Worm (Caenorhabditis elegans) whole organism, young adult: ENCODE data around the gene C14F11.7.

Experiments
- C06A6.2 ChIP-seq: fragments of 200-800 bp; sonication (Bioruptor generic); conservative IDR thresholded peaks from 2 replicates; pipeline ENCODE4 v1.3.6; 2022; ENCODE audit warnings: missing genetic modification characterization, missing compliant biosample characterization
- F39B2.1 ChIP-seq: fragments of 200-800 bp; sonication (Bioruptor generic); IDR thresholded peaks from 2 replicates; pipeline ENCODE4 v1.3.6; 2022; ENCODE audit warnings: missing genetic modification reagents, missing genetic modification characterization, missing compliant biosample characterization
- F49E8.2 ChIP-seq: sonication (generic microtip); optimal IDR thresholded peaks from 3 replicates; lab custom pipeline; 2017; ENCODE audit warnings: missing genetic modification characterization, mild to moderate bottlenecking, missing compliant biosample characterization, antibody characterized with exemption, moderate library complexity; ENCODE audit not compliant: insufficient read depth
- K11D2.4 ChIP-seq: fragments of 200-800 bp; sonication (Bioruptor generic); IDR thresholded peaks from 2 replicates; pipeline ENCODE4 v1.3.6; 2022; ENCODE audit warnings: missing genetic modification reagents, missing genetic modification characterization, missing compliant biosample characterization
- atf-7 ChIP-seq: sonication (generic microtip); optimal IDR thresholded peaks from 2 replicates; lab custom pipeline; 2017; ENCODE audit warnings: mild to moderate bottlenecking, missing genetic modification characterization, missing compliant biosample characterization
- attf-3 ChIP-seq: fragments of 200-800 bp; sonication (Bioruptor generic); conservative IDR thresholded peaks from 2 replicates; pipeline ENCODE4 v1.3.6; 2022; ENCODE audit warnings: missing genetic modification reagents, missing genetic modification characterization, missing compliant biosample characterization
- attf-5 ChIP-seq: fragments of 200-800 bp; sonication (Bioruptor generic); optimal IDR thresholded peaks from 2 replicates; lab custom pipeline; 2018; ENCODE audit warnings: mild to moderate bottlenecking, missing genetic modification characterization, missing compliant biosample characterization
- bed-1 ChIP-seq: fragments of 200-800 bp; sonication (Bioruptor generic); IDR thresholded peaks from 2 replicates; pipeline ENCODE4 v1.3.6; 2022; ENCODE audit warnings: missing genetic modification reagents, missing genetic modification characterization, missing compliant biosample characterization
- cebp-1 ChIP-seq, 2 experiments: fragments of 200-800 bp in 1 of 2; sonication (Bioruptor generic) in 1 of 2; sonication (generic microtip) in 1 of 2; IDR thresholded peaks in 1 of 2; optimal IDR thresholded peaks in 1 of 2; 2 replicates each; pipeline versions ENCODE4 v1.3.6 to Lab custom; 2017 to 2022; ENCODE audit warnings: missing compliant biosample characterization in 2 of 2, missing genetic modification characterization in 2 of 2, mild to moderate bottlenecking in 1 of 2, missing genetic modification reagents in 1 of 2, moderate library complexity in 1 of 2
- ceh-40 ChIP-seq: fragments of 200-800 bp; sonication (Bioruptor generic); IDR thresholded peaks from 2 replicates; pipeline ENCODE4 v1.3.6; 2022; ENCODE audit warnings: missing genetic modification characterization, missing compliant biosample characterization
- chd-7 ChIP-seq: sonication (generic microtip); optimal IDR thresholded peaks from 2 replicates; lab custom pipeline; 2016; ENCODE audit warnings: mild to moderate bottlenecking, missing genetic modification characterization, moderate library complexity, missing compliant biosample characterization
- dox-1 ChIP-seq: fragments of 200-800 bp; sonication (Bioruptor generic); IDR thresholded peaks from 2 replicates; pipeline ENCODE4 v1.3.6; 2022; ENCODE audit warnings: missing genetic modification reagents, missing genetic modification characterization, missing compliant biosample characterization
- egrh-3 ChIP-seq: fragments of 200-800 bp; sonication (Bioruptor generic); IDR thresholded peaks from 2 replicates; pipeline ENCODE4 v1.3.6; 2022; ENCODE audit warnings: missing genetic modification reagents, missing genetic modification characterization, missing compliant biosample characterization
- ets-4 ChIP-seq: fragments of 200-800 bp; sonication (Bioruptor generic); optimal IDR thresholded peaks from 2 replicates; lab custom pipeline; 2018; ENCODE audit warnings: mild to moderate bottlenecking, missing genetic modification characterization, missing compliant biosample characterization
- hmg-1.2 ChIP-seq: fragments of 200-800 bp; sonication (Bioruptor generic); IDR thresholded peaks from 2 replicates; pipeline ENCODE4 v1.3.6; 2022; ENCODE audit warnings: missing genetic modification reagents, missing genetic modification characterization, missing compliant biosample characterization
- hrde-1 ChIP-seq: sonication (generic microtip); optimal IDR thresholded peaks from 2 replicates; lab custom pipeline; 2016; ENCODE audit warnings: missing genetic modification characterization, mild to moderate bottlenecking, missing compliant biosample characterization, moderate library complexity, missing genotype, missing genetic modification reagents, borderline replicate concordance
- lin-26 ChIP-seq: fragments of 200-800 bp; sonication (Bioruptor generic); IDR thresholded peaks from 2 replicates; pipeline ENCODE4 v1.3.6; 2022; ENCODE audit warnings: missing genetic modification reagents, missing genetic modification characterization, missing compliant biosample characterization
- lin-40 ChIP-seq: sonication (generic microtip); optimal IDR thresholded peaks from 2 replicates; lab custom pipeline; 2016; ENCODE audit warnings: missing genetic modification characterization, mild to moderate bottlenecking, missing compliant biosample characterization, missing genotype, missing genetic modification reagents
- lsy-27 ChIP-seq: sonication (generic microtip); optimal IDR thresholded peaks from 2 replicates; lab custom pipeline; 2017; ENCODE audit warnings: missing genetic modification characterization, mild to moderate bottlenecking, missing compliant biosample characterization, antibody characterized with exemption, missing genotype, borderline replicate concordance; ENCODE audit not compliant: insufficient read depth
- madf-10 ChIP-seq: sonication (generic microtip); optimal IDR thresholded peaks from 2 replicates; lab custom pipeline; 2016; ENCODE audit warnings: mild to moderate bottlenecking, missing genetic modification characterization, missing compliant biosample characterization
- madf-8 ChIP-seq: fragments of 200-800 bp; sonication (Bioruptor generic); conservative IDR thresholded peaks from 2 replicates; pipeline ENCODE4 v1.3.6; 2022; ENCODE audit warnings: missing genetic modification reagents, missing genetic modification characterization, missing compliant biosample characterization
- mcd-1 ChIP-seq: fragments of 200-800 bp; sonication (Bioruptor generic); IDR thresholded peaks from 2 replicates; pipeline ENCODE4 v1.3.6; 2022; ENCODE audit warnings: missing genetic modification reagents, missing genetic modification characterization, missing compliant biosample characterization
- mel-28 ChIP-seq: sonication (generic microtip); optimal IDR thresholded peaks from 2 replicates; lab custom pipeline; 2016; ENCODE audit warnings: borderline replicate concordance, mild to moderate bottlenecking, missing genetic modification characterization, missing compliant biosample characterization
- nfya-1 ChIP-seq: sonication (generic microtip); optimal IDR thresholded peaks from 2 replicates; lab custom pipeline; 2017; ENCODE audit warnings: antibody characterized with exemption, missing compliant biosample characterization, missing genetic modification characterization, borderline replicate concordance; ENCODE audit not compliant: insufficient read depth
- nfya-2 ChIP-seq: fragments of 200-800 bp; sonication (Bioruptor generic); IDR thresholded peaks from 2 replicates; pipeline ENCODE4 v1.3.6; 2022; ENCODE audit warnings: missing genetic modification reagents, missing genetic modification characterization, missing compliant biosample characterization
- nhr-179 ChIP-seq: sonication (generic microtip); optimal IDR thresholded peaks from 2 replicates; lab custom pipeline; 2016; ENCODE audit warnings: mild to moderate bottlenecking, missing genetic modification characterization, missing compliant biosample characterization
- nhr-80 ChIP-seq: sonication (generic microtip); optimal IDR thresholded peaks from 2 replicates; lab custom pipeline; 2016; ENCODE audit warnings: missing genetic modification characterization, missing compliant biosample characterization
- rec-8 ChIP-seq, 2 experiments: sonication (generic microtip); optimal IDR thresholded peaks; 2 replicates each; lab custom pipeline; 2016; ENCODE audit warnings: mild to moderate bottlenecking in 2 of 2, missing genetic modification characterization in 2 of 2, missing genetic modification reagents in 2 of 2, missing genotype in 2 of 2, missing biosample characterization in 1 of 2, missing compliant biosample characterization in 1 of 2, moderate library complexity in 1 of 2
- snpc-1.1 ChIP-seq: sonication (generic microtip); optimal IDR thresholded peaks from 2 replicates; lab custom pipeline; 2017; ENCODE audit warnings: missing genetic modification characterization, mild to moderate bottlenecking, missing compliant biosample characterization, antibody characterized with exemption, moderate library complexity, missing genotype, missing genetic modification reagents; ENCODE audit not compliant: insufficient read depth
- sptf-2 ChIP-seq: fragments of 200-800 bp; sonication (Bioruptor generic); optimal IDR thresholded peaks from 2 replicates; lab custom pipeline; 2018; ENCODE audit warnings: mild to moderate bottlenecking, missing genetic modification characterization, missing compliant biosample characterization
- tbx-9 ChIP-seq: sonication (generic microtip); optimal IDR thresholded peaks from 2 replicates; lab custom pipeline; 2016; ENCODE audit warnings: borderline replicate concordance, missing genetic modification characterization, inconsistent platforms, missing compliant biosample characterization
- tlf-1 ChIP-seq: fragments of 200-800 bp; sonication (Bioruptor generic); optimal IDR thresholded peaks from 2 replicates; lab custom pipeline; 2018; ENCODE audit warnings: mild to moderate bottlenecking, missing genetic modification characterization, missing compliant biosample characterization
- unc-130 ChIP-seq: sonication (generic microtip); optimal IDR thresholded peaks from 2 replicates; lab custom pipeline; 2016; ENCODE audit warnings: missing genetic modification reagents, missing genetic modification characterization, missing compliant biosample characterization
- unc-62 ChIP-seq: fragments of 150-350 bp; optimal IDR thresholded peaks from 2 replicates; lab custom pipeline; 2014; ENCODE audit warnings: missing biosample characterization, missing genetic modification reagents, missing genetic modification characterization
- zfh-2 ChIP-seq: fragments of 200-800 bp; sonication (Bioruptor generic); conservative IDR thresholded peaks from 2 replicates; pipeline ENCODE4 v1.3.6; 2022; ENCODE audit warnings: missing genetic modification reagents, missing genetic modification characterization, missing compliant biosample characterization
- ztf-26 ChIP-seq: sonication (generic microtip); optimal IDR thresholded peaks from 2 replicates; lab custom pipeline; 2017; ENCODE audit warnings: missing genetic modification characterization, missing compliant biosample characterization

Gene C14F11.7

DNA sequence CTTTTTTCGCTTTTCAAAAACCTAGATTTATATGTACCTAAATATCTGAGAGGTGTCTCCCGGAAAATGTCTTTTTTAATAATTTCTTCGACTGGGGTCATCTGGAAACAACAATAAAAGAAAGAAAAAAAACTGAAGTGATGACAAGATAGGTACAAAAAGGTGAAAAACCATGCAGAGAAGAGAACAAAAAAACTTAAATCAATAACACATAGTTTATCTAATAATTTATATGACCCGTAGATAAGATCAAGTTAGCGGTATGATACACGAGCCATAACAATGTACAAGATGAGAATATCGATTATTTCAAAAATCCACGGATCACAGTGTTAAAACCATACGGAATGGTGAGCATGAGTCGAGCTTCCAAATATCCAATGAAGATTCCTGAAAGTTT, 2.1 kb downstream of the C14F11.7 start, which contains the start of gene mtp-18:
Gene mtp-18 (minus strand): TSS at position 101 of the 400 bp plus-strand sequence.
- TF ChIP-seq attf-5 (GFP tag; lab: Kevin White, UChicago) (no peak), madf-10 (tag; lab: Kevin White, UChicago) (no peak), madf-8 (GFP tag; lab: Robert Waterston, UW) (no peak), lsy-27 (tag; lab: Kevin White, UChicago) (no peak), nfya-1 (no peak), F39B2.1 (GFP tag; lab: Robert Waterston, UW) (no peak), K11D2.4 (GFP tag; lab: Robert Waterston, UW) (no peak), F49E8.2 (tag; lab: Kevin White, UChicago) (no peak), mcd-1 (GFP tag; lab: Robert Waterston, UW) (no peak), unc-130 (GFP tag; lab: Kevin White, UChicago) (no peak)

DNA sequence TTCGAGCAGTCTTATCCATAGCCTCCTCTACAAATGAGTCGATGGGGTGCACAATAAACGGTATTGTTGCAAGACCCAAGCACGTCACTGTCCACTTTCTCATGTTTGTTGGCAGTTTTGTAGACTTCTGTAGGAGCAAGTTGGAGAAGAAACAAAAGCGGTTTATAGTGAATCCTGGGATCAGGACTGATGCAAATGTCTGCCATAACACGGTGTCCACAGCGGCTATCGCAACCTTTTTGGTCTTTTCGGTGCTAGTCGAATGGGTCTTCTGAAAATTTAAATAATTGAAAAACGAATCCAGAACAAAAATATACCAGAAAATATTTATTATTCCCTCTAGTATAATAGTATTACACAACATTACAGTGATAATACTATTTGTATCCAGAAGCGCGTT, 3.0 kb downstream of the C14F11.7 start:
- TF ChIP-seq atf-7 (tag; lab: Kevin White, UChicago) (no peak), hmg-1.2 (GFP tag; lab: Robert Waterston, UW) (no peak)

- TF ChIP-seq attf-3 (no peak), cebp-1 (GFP tag; IDR thresholded peaks at IDR 0.05; lab: Robert Waterston, UW) (no peak), cebp-1 (tag; optimal IDR thresholded peaks at IDR 0.05; lab: Kevin White, UChicago) (peak; percentile 11), nfya-2 (GFP tag; lab: Robert Waterston, UW) (no peak), nhr-179 (tag; lab: Kevin White, UChicago) (no peak), nhr-80 (tag; lab: Kevin White, UChicago) (peak; percentile 52), lin-40 (tag; lab: Kevin White, UChicago) (peak; percentile 56), ceh-40 (GFP tag; lab: Robert Waterston, UW) (no peak), tlf-1 (no peak), zfh-2 (no peak), ztf-26 (tag; lab: Kevin White, UChicago) (peak; percentile 55), ets-4 (no peak)
These were observed 3.6 kb downstream of the C14F11.7 start, which contains the start of gene bca-1 for ce11 chrX:6204696-6205232. Gene bca-1 (minus strand): TSS chrX:6204746.

DNA sequence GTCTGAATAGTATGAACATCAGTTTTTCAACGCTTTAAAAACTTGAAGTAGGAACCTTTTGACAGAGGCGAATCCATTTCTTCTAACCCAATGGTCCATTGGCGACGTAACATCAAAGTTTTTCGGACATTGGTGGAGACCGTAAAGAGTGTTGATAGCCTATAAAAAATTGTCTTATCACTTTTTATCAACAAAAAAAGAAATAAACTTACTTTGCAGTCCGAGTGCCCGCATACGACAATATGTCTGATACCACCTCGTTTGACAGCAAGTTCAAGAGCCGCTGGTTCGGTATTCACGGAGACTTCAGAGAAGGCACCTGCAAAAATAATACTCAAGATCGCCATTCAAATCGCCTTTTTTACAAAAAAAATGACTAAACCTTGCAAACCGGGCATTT, 5.0 kb downstream of the C14F11.7 start:
- TF ChIP-seq bed-1 (GFP tag; lab: Robert Waterston, UW) (no peak), snpc-1.1 (no peak), unc-62 (no peak), nhr-80 (tag; lab: Kevin White, UChicago) (peak; percentile 23), chd-7 (tag; lab: Kevin White, UChicago) (no peak)

DNA sequence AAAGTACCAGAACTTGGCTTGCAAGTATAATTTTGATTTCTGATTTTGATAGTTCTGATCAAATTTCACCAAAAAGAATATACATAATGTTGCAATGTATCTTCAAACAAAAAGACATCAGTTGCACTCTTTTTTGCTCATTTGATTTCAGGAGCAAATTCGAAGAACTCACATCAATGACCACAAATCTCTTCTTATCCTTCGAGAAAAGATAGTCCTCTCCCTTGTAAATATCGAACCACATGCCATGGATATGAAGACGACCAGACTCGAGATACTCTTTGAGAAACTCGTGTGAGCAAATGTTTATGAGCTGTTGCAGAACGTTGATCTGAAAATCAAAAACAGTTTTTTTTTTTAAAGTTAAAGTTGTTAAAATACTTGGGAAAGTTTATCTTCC, 5.6 kb downstream of the C14F11.7 start:
- TF ChIP-seq hrde-1 (tag; lab: Kevin White, UChicago) (no peak), dox-1 (GFP tag; lab: Robert Waterston, UW) (no peak), tbx-9 (no peak), C06A6.2 (no peak), rec-8 (tag; optimal IDR thresholded peaks at IDR 0.05; lab: Kevin White, UChicago) (no peak), snpc-1.1 (no peak), sptf-2 (GFP tag; lab: Kevin White, UChicago) (no peak), atf-7 (tag; lab: Kevin White, UChicago) (no peak), attf-3 (no peak), mel-28 (no peak), egrh-3 (GFP tag; lab: Robert Waterston, UW) (no peak), lin-26 (no peak)
